Fruit fly (Drosophila melanogaster) whole organism, embryonic: ENCODE measurements around the gene Atg18b.
A peak's percentile ranks its signal among the peaks of the same experiment; 100 is the strongest.

Experiments
- BtbVII ChIP-seq: fragments of 200-800 bp; sonication (Bioruptor generic); optimal IDR thresholded peaks from 3 replicates; lab custom pipeline; 2017; ENCODE audit warnings: missing biosample characterization, mild to moderate bottlenecking, missing genetic modification characterization
- CG12155 ChIP-seq: fragments of 200-800 bp; sonication (Bioruptor generic); optimal IDR thresholded peaks from 3 replicates; lab custom pipeline; 2016; ENCODE audit warnings: missing biosample characterization, missing genetic modification characterization
- CG12769 ChIP-seq: fragments of 200-800 bp; sonication (Bioruptor generic); optimal IDR thresholded peaks from 2 replicates; lab custom pipeline; 2019; ENCODE audit warnings: missing biosample characterization, mild to moderate bottlenecking, missing genetic modification characterization, moderate library complexity
- CG17361 ChIP-seq: fragments of 200-800 bp; sonication (Bioruptor generic); IDR thresholded peaks from 3 replicates; pipeline ENCODE4 v1.3.6; 2022; ENCODE audit warnings: missing biosample characterization, missing genetic modification characterization
- CG17385 ChIP-seq: fragments of 200-800 bp; sonication (Bioruptor generic); optimal IDR thresholded peaks from 3 replicates; lab custom pipeline; 2018; ENCODE audit warnings: missing biosample characterization, mild to moderate bottlenecking, missing genetic modification characterization
- CG18599 ChIP-seq: fragments of 200-800 bp; sonication (Bioruptor generic); optimal IDR thresholded peaks from 3 replicates; lab custom pipeline; 2017; ENCODE audit warnings: missing biosample characterization, missing genetic modification characterization, mild to moderate bottlenecking, moderate library complexity, missing genetic modification reagents
- CG32767 ChIP-seq: fragments of 200-800 bp; sonication (Bioruptor generic); IDR thresholded peaks from 2 replicates; pipeline ENCODE4 v1.3.6; 2022; ENCODE audit warnings: missing biosample characterization, missing genetic modification characterization
- CG34376 ChIP-seq: fragments of 200-800 bp; sonication (Bioruptor generic); optimal IDR thresholded peaks from 2 replicates; lab custom pipeline; 2018; ENCODE audit warnings: missing biosample characterization, mild to moderate bottlenecking, missing genetic modification characterization
- CG5180 ChIP-seq: fragments of 200-800 bp; sonication (Bioruptor generic); optimal IDR thresholded peaks from 3 replicates; lab custom pipeline; 2017; ENCODE audit warnings: missing biosample characterization, missing genetic modification characterization, mild to moderate bottlenecking, moderate library complexity, missing genetic modification reagents
- CG7928 ChIP-seq: fragments of 200-800 bp; sonication (Bioruptor generic); optimal IDR thresholded peaks from 2 replicates; lab custom pipeline; 2017; ENCODE audit warnings: missing biosample characterization, mild to moderate bottlenecking, missing genetic modification characterization
- ERR ChIP-seq: fragments of 200-800 bp; sonication (Bioruptor generic); optimal IDR thresholded peaks from 2 replicates; lab custom pipeline; 2016; ENCODE audit warnings: missing biosample characterization, missing genetic modification characterization
- Fer3 ChIP-seq: fragments of 200-800 bp; sonication (Bioruptor generic); optimal IDR thresholded peaks from 2 replicates; lab custom pipeline; 2018; ENCODE audit warnings: missing biosample characterization, mild to moderate bottlenecking, missing genetic modification characterization, moderate library complexity
- Hmr ChIP-seq: fragments of 200-800 bp; sonication (Bioruptor generic); optimal IDR thresholded peaks from 3 replicates; lab custom pipeline; 2017; ENCODE audit warnings: mild to moderate bottlenecking, missing biosample characterization, missing genetic modification reagents, missing genetic modification characterization
- NC2α ChIP-seq: fragments of 200-800 bp; sonication (Bioruptor generic); optimal IDR thresholded peaks from 2 replicates; lab custom pipeline; 2016; ENCODE audit warnings: missing biosample characterization, missing genetic modification characterization
- Nf-YB ChIP-seq: fragments of 200-800 bp; sonication (Bioruptor generic); optimal IDR thresholded peaks from 3 replicates; lab custom pipeline; 2019; ENCODE audit warnings: missing biosample characterization, mild to moderate bottlenecking, missing genetic modification characterization, moderate library complexity
- Scr ChIP-seq: fragments of 200-800 bp; sonication (Bioruptor generic); IDR thresholded peaks from 2 replicates; pipeline ENCODE4 v1.3.6; 2022; ENCODE audit warnings: missing biosample characterization, missing genetic modification characterization; ENCODE audit not compliant: partially characterized antibody
- Sry-δ ChIP-seq: fragments of 200-800 bp; sonication (Bioruptor generic); optimal IDR thresholded peaks from 2 replicates; lab custom pipeline; 2016; ENCODE audit warnings: missing biosample characterization, missing genetic modification characterization
- Trl ChIP-seq, 3 experiments: fragments of >200 bp in 2 of 3; fragments of 200-800 bp in 1 of 3; sonication (Bioruptor generic) in 1 of 3; optimal IDR thresholded peaks; 2 replicates in 1 of 3; 3 replicates in 2 of 3; lab custom pipeline; 2016 to 2017; ENCODE audit warnings: missing biosample characterization in 1 of 3, missing genetic modification characterization in 1 of 3
- al ChIP-seq: fragments of 200-800 bp; sonication (Bioruptor generic); IDR thresholded peaks from 2 replicates; pipeline ENCODE4 v1.3.6; 2022; ENCODE audit warnings: missing biosample characterization, missing genetic modification characterization
- bowl ChIP-seq: fragments of 200-800 bp; sonication (Bioruptor generic); IDR thresholded peaks from 2 replicates; pipeline ENCODE4 v1.3.6; 2022; ENCODE audit warnings: missing biosample characterization, missing genetic modification characterization
- bsh ChIP-seq, 2 experiments: fragments of 200-800 bp; sonication (Bioruptor generic); optimal IDR thresholded peaks; 2 replicates each; lab custom pipeline; 2017 to 2018; ENCODE audit warnings: mild to moderate bottlenecking in 2 of 2, missing biosample characterization in 2 of 2, missing genetic modification characterization in 2 of 2, moderate library complexity in 1 of 2
- cg ChIP-seq: fragments of 200-800 bp; sonication (Bioruptor generic); optimal IDR thresholded peaks from 3 replicates; lab custom pipeline; 2019; ENCODE audit warnings: missing biosample characterization, mild to moderate bottlenecking, missing genetic modification characterization, moderate library complexity
- corto ChIP-seq: fragments of 200-800 bp; sonication (Bioruptor generic); optimal IDR thresholded peaks from 2 replicates; lab custom pipeline; 2016; ENCODE audit warnings: missing biosample characterization, mild to moderate bottlenecking, missing genetic modification characterization, moderate library complexity
- crol ChIP-seq: fragments of 200-800 bp; sonication (Bioruptor generic); IDR thresholded peaks from 2 replicates; pipeline ENCODE4 v1.3.6; 2022; ENCODE audit warnings: missing biosample characterization, missing genetic modification characterization
- ewg ChIP-seq: fragments of 200-800 bp; sonication (Bioruptor generic); optimal IDR thresholded peaks from 3 replicates; lab custom pipeline; 2017; ENCODE audit warnings: mild to moderate bottlenecking, missing biosample characterization, missing genetic modification reagents, missing genetic modification characterization
- hb ChIP-seq: fragments of 200-800 bp; sonication (Bioruptor generic); IDR thresholded peaks from 3 replicates; pipeline ENCODE4 v1.3.6; 2022; ENCODE audit warnings: missing biosample characterization, missing genetic modification characterization; ENCODE audit not compliant: partially characterized antibody
- hbn ChIP-seq: fragments of 200-800 bp; sonication (Bioruptor generic); IDR thresholded peaks from 2 replicates; pipeline ENCODE4 v1.3.6; 2022; ENCODE audit warnings: missing biosample characterization, missing genetic modification characterization; ENCODE audit not compliant: partially characterized antibody
- hkb ChIP-seq, 2 experiments: fragments of 200-800 bp in 1 of 2; fragments of >200 bp in 1 of 2; sonication (Bioruptor generic) in 1 of 2; IDR thresholded peaks in 1 of 2; optimal IDR thresholded peaks in 1 of 2; 2 replicates each; pipeline versions ENCODE4 v1.3.6 to Lab custom; 2017 to 2022; ENCODE audit warnings: missing biosample characterization in 1 of 2, missing genetic modification characterization in 1 of 2
- jigr1 ChIP-seq: fragments of 200-800 bp; sonication (Bioruptor generic); IDR thresholded peaks from 3 replicates; pipeline ENCODE4 v1.3.6; 2022; ENCODE audit warnings: missing biosample characterization, missing genetic modification characterization
- lmd ChIP-seq: fragments of 200-800 bp; sonication (Bioruptor generic); IDR thresholded peaks from 2 replicates; pipeline ENCODE4 v1.3.6; 2022; ENCODE audit warnings: missing biosample characterization, missing genetic modification characterization
- maf-S ChIP-seq: fragments of 200-800 bp; sonication (Bioruptor generic); optimal IDR thresholded peaks from 2 replicates; lab custom pipeline; 2016; ENCODE audit warnings: missing biosample characterization, missing genetic modification characterization
- mirr ChIP-seq: fragments of 200-800 bp; sonication (Bioruptor generic); optimal IDR thresholded peaks from 3 replicates; lab custom pipeline; 2018; ENCODE audit warnings: missing biosample characterization, mild to moderate bottlenecking, missing genetic modification characterization
- nom ChIP-seq: fragments of 200-800 bp; sonication (Bioruptor generic); optimal IDR thresholded peaks from 2 replicates; lab custom pipeline; 2017; ENCODE audit warnings: missing biosample characterization, missing genetic modification characterization, mild to moderate bottlenecking, moderate library complexity, missing genetic modification reagents
- pita ChIP-seq: fragments of 200-800 bp; sonication (Bioruptor generic); optimal IDR thresholded peaks from 2 replicates; lab custom pipeline; 2017; ENCODE audit warnings: missing biosample characterization, mild to moderate bottlenecking, missing genetic modification characterization
- pnt ChIP-seq: fragments of 200-800 bp; sonication (Bioruptor generic); optimal IDR thresholded peaks from 3 replicates; lab custom pipeline; 2016; ENCODE audit warnings: missing biosample characterization, missing genetic modification characterization
- pros ChIP-seq: fragments of 200-800 bp; sonication (Bioruptor generic); optimal IDR thresholded peaks from 3 replicates; lab custom pipeline; 2019; ENCODE audit warnings: missing biosample characterization, mild to moderate bottlenecking, missing genetic modification characterization, moderate library complexity
- rib ChIP-seq: fragments of 200-800 bp; sonication (Bioruptor generic); IDR thresholded peaks from 2 replicates; pipeline ENCODE4 v1.3.6; 2022; ENCODE audit warnings: missing biosample characterization, missing genetic modification characterization
- seq ChIP-seq: fragments of 200-800 bp; sonication (Bioruptor generic); IDR thresholded peaks from 2 replicates; pipeline ENCODE4 v1.3.6; 2022; ENCODE audit warnings: missing biosample characterization, missing genetic modification characterization
- sim ChIP-seq: fragments of 200-800 bp; sonication (Bioruptor generic); IDR thresholded peaks from 2 replicates; pipeline ENCODE4 v1.3.6; 2022; ENCODE audit warnings: missing biosample characterization, missing genetic modification characterization
- sna ChIP-seq: fragments of 200-800 bp; sonication (Bioruptor generic); IDR thresholded peaks from 2 replicates; pipeline ENCODE4 v1.3.6; 2022; ENCODE audit warnings: missing biosample characterization, missing genetic modification characterization; ENCODE audit not compliant: partially characterized antibody
- sug ChIP-seq: fragments of 200-800 bp; optimal IDR thresholded peaks from 2 replicates; lab custom pipeline; 2019; ENCODE audit warnings: missing biosample characterization, mild to moderate bottlenecking, missing genetic modification characterization, moderate library complexity
- unc-4 ChIP-seq: fragments of 200-800 bp; sonication (Bioruptor generic); IDR thresholded peaks from 2 replicates; pipeline ENCODE4 v1.3.6; 2022; ENCODE audit warnings: missing biosample characterization, missing genetic modification characterization; ENCODE audit not compliant: partially characterized antibody
- usp ChIP-seq: fragments of >200 bp; optimal IDR thresholded peaks from 2 replicates; lab custom pipeline; 2017; ENCODE audit warnings: missing biosample characterization, missing genetic modification characterization
- vvl ChIP-seq: fragments of 200-800 bp; sonication (Bioruptor generic); IDR thresholded peaks from 2 replicates; pipeline ENCODE4 v1.3.6; 2022; ENCODE audit warnings: missing biosample characterization, missing genetic modification characterization
- z ChIP-seq: fragments of 200-800 bp; sonication (Bioruptor generic); IDR thresholded peaks from 3 replicates; pipeline ENCODE4 v1.3.6; 2022; ENCODE audit warnings: missing biosample characterization, missing genetic modification characterization

The Atg18b gene

DNA sequence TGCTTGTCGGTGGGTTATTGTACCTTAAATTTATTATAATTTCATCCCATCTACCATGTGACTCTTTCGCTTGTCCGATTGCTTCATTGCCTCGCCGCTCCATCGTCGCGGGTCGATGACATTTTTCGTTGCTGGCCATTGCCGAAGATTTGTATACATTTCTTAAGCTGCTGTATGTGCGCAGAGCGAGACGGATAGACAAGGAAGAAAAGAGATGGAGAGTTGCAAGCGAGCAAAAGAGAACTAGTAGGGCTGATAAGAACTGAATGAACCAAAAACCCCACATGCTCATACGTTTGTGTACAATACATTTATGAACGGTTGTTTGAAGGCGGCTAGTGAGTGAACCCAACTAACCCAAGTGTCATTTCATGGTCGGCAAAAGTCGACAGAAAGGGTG, 31.4 kb upstream of the Atg18b start (continued):
- TF ChIP-seq CG32767 (peak; percentile 56; the same call in 1 of the 2 replicates), Hmr (GFP tag; lab: Kevin White, UChicago) (no peak), unc-4 (GFP tag; lab: Robert Waterston, UW) (no peak), seq (GFP tag; lab: Robert Waterston, UW) (no peak), BtbVII (GFP tag; lab: Kevin White, UChicago) (no peak), maf-S (GFP tag; lab: Kevin White, UChicago) (no peak), hb (no peak), NC2α (GFP tag; lab: Kevin White, UChicago) (no peak), CG7928 (GFP tag; lab: Kevin White, UChicago) (no peak)

DNA sequence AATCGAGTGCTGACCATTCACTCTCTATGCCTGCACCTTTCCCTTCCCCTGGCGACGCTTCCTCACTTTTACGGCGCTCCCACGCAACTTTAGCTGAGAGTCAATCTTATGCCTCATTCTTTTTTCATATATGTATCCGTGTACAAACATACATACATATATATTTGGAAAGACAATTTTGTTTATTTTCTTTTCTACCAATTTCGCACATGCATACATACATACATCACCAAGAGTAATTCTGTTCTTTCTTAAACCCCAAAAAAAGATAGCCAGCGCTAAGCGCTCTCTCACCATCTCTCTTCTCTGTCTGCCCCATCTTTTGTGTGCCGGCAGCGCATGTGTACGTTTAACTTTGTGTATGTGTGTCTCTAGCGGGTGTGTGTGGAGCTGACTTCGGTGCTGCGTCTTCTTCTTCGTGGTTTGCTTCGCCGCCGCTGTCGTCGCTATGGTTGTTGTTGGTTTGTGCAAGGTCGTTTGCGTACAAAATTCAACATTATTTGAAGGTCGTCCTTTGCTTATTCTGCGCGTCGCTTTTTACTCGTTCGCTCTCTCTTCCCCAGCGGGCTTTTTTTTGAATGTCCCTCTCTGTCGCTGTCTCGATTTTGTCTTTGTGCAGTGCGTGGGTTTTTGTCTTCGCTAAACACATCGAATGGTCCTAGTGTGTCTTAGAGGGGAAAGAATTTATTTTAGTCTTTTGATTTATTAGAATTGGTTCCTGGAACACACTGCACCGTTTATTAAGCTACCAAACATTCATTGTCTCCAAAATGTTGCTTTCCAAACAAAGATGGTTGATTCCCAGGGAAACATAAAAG, 30.4 kb upstream of the Atg18b start:
- TF ChIP-seq CG17361 (GFP tag; lab: Robert Waterston, UW) (0 out of 3 replicates have a peak, but pooled peaks have one; percentile 22), pita (peak; percentile 31), pros (peak; percentile 96), nom (GFP tag; lab: Kevin White, UChicago) (peak; percentile 49), corto (GFP tag; lab: Kevin White, UChicago) (peak; percentile 76), bowl (GFP tag; lab: Robert Waterston, UW) (peak; percentile 34; the same call in 1 of the 2 replicates), sug (peak; percentile 56), vvl (GFP tag; lab: Robert Waterston, UW) (no peak; the same call in 1 of the 2 replicates), CG12155 (GFP tag; lab: Kevin White, UChicago) (peak; percentile 72), Trl (optimal IDR thresholded peaks at IDR 0.05; lab: Kevin White, UChicago) (peak; percentile 74 to 95), Trl (GFP tag; optimal IDR thresholded peaks at IDR 0.05; lab: Kevin White, UChicago) (no peak), pnt (GFP tag; lab: Kevin White, UChicago) (no peak), CG17385 (GFP tag; lab: Kevin White, UChicago) (peak; percentile 96), jigr1 (GFP tag; lab: Robert Waterston, UW) (no peak), ERR (GFP tag; lab: Kevin White, UChicago) (peak; percentile 96), sna (GFP tag; lab: Robert Waterston, UW) (peak; percentile 35; the same call in 1 of the 2 replicates), cg (peak; percentile 96), bsh (GFP tag; optimal IDR thresholded peaks at IDR 0.05; lab: Kevin White, UChicago) (peak in 1 of 2 experiments; percentile 10), z (GFP tag; lab: Robert Waterston, UW) (0 out of 3 replicates have a peak, but pooled peaks have one; percentile 54), rib (GFP tag; lab: Robert Waterston, UW) (peak; percentile 66; the same call in 1 of the 2 replicates), CG12769 (tag; lab: Kevin White, UChicago) (peak; percentile 35), sim (no peak), Nf-YB (GFP tag; lab: Kevin White, UChicago) (peak; percentile 53), lmd (no peak), Sry-δ (GFP tag; lab: Kevin White, UChicago) (peak; percentile 19), Scr (GFP tag; lab: Robert Waterston, UW) (peak; percentile 41; the same call in 1 of the 2 replicates), al (GFP tag; lab: Robert Waterston, UW) (no peak), CG5180 (GFP tag; lab: Kevin White, UChicago) (peak; percentile 28), crol (GFP tag; lab: Robert Waterston, UW) (peak; percentile 94; the same call in 1 of the 2 replicates), hkb (optimal IDR thresholded peaks at IDR 0.05; lab: Kevin White, UChicago) (no peak), hkb (GFP tag; IDR thresholded peaks at IDR 0.05; lab: Robert Waterston, UW) (0 out of 2 replicates have a peak, but pooled peaks have one; percentile 20), CG34376 (GFP tag; lab: Kevin White, UChicago) (peak; percentile 68), CG18599 (GFP tag; lab: Kevin White, UChicago) (peak; percentile 20), Fer3 (tag; lab: Kevin White, UChicago) (no peak), mirr (GFP tag; lab: Kevin White, UChicago) (peak; percentile 66), usp (GFP tag; lab: Kevin White, UChicago) (no peak), ewg (GFP tag; lab: Kevin White, UChicago) (peak; percentile 75), hbn (GFP tag; lab: Robert Waterston, UW) (peak; percentile 39; the same call in 1 of the 2 replicates)
